Worm (Caenorhabditis elegans) whole organism, L3 larva: ENCODE results near the gene ZC190.8.

Source experiments
- egl-27 ChIP-seq: sonication (generic microtip); optimal IDR thresholded peaks from 4 replicates; lab custom pipeline; 2017; ENCODE audit warnings: missing biosample characterization, missing genetic modification reagents, missing genetic modification characterization
- elt-1 ChIP-seq: fragments of 150-350 bp; optimal IDR thresholded peaks from 2 replicates; lab custom pipeline; 2014; ENCODE audit warnings: missing biosample characterization, missing genetic modification characterization
- fkh-2 ChIP-seq: fragments of 150-350 bp; optimal IDR thresholded peaks from 2 replicates; lab custom pipeline; 2014; ENCODE audit warnings: missing biosample characterization, missing genetic modification reagents, missing genetic modification characterization
- lsy-12 ChIP-seq: sonication (generic microtip); optimal IDR thresholded peaks from 2 replicates; lab custom pipeline; 2016; ENCODE audit warnings: mild to moderate bottlenecking, missing genetic modification characterization, missing compliant biosample characterization
- nhr-28 ChIP-seq: fragments of 150-350 bp; optimal IDR thresholded peaks from 2 replicates; lab custom pipeline; 2014; ENCODE audit warnings: missing biosample characterization, missing genetic modification characterization
- pqm-1 ChIP-seq: fragments of 150-350 bp; optimal IDR thresholded peaks from 2 replicates; lab custom pipeline; 2017; ENCODE audit warnings: missing biosample characterization, missing genetic modification characterization, inconsistent platforms
- skn-1 ChIP-seq: fragments of 150-350 bp; optimal IDR thresholded peaks from 2 replicates; lab custom pipeline; 2014; ENCODE audit warnings: missing biosample characterization, missing genetic modification characterization
- ztf-11 ChIP-seq: fragments of 150-350 bp; optimal IDR thresholded peaks from 2 replicates; lab custom pipeline; 2014; ENCODE audit warnings: missing biosample characterization, missing genetic modification characterization

DNA sequence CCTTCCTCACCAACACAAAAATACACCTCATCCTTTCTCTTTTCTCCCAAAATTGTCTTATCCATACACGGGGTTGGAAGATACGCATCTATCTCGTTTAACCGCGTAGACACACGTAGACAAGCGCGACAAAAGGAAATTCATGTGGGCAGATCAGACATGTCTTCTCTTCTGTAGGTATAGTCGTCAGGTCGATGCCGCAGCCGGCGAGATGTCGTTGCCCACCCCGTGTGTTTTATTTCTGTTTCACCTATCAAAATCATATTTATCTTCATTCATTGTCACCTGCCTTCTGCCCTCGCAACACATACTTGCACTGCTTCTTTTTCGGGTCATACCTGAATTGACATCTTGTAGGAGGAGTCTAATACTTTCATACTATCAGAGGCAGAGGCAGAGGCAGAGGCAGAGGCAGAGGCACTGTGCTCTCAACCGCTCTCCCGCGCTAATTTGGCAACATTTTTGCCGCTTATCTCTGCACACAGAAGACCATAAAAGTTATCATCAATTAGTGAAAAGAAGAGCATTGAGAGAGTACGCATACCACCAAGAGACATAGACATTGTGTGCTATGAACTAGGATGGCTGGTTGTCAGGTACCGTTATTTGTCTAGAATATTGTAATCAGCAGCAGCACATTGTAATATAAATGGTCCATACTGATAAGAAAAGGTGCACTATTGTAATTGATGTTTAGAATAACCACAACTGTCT lies 26.2 kb downstream of the ZC190.8 start:
- TF ChIP-seq pqm-1 (peak; percentile 95), fkh-2 (tag; lab: Kevin White, UChicago) (no peak), skn-1 (tag; lab: Kevin White, UChicago) (no peak), nhr-28 (tag; lab: Kevin White, UChicago) (no peak), egl-27 (no peak), lsy-12 (tag; lab: Kevin White, UChicago) (no peak), ztf-11 (tag; lab: Kevin White, UChicago) (no peak), elt-1 (no peak)
